Worm (Caenorhabditis elegans): Measurements from ENCODE around the gene ccpp-6.

The ccpp-6 gene

DNA sequence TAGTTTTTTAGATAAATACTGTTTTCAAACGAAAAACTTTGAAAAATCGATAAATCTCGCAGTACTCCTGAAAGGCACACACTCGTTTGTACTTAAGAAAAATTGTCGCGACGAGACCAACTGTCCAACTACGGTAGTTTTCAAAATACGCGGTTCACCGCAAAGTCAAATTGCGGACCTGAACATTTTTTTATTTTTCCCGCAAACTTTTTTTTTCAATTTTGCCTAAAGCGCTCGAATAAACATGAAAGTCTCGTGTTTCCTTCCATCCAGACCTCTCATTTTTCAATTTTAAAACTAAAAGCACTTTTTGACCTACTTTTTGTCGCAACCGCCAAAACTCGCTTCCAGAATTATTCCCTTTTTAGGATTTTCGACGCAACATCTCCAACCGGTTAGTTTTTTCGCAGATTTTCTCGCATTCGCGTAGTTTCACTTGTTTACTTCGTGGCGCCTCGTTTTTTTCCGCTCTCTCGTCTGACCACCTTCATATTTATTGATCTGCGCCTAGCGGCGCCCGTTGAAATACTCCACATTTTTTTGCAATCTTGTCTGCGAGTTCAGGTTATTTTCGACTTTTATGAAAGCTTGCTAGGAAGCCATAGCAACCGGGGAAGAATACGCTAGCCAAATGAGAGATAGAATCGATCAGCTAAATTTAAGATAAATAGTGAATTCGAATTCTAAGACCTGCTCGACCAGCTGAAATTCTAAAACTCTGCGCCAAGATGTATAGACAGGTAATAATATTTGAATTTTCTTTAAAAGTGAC is 9.5 kb downstream of the ccpp-6 start, which contains the start of gene prdx-2:
prdx-2 (plus strand) TSS at position 729 of the 772 bp plus-strand sequence.
- no peak for TF ChIP-seq sea-1 (GFP tag; conservative IDR thresholded peaks at IDR 0.05)
- no peak for TF ChIP-seq ceh-13 (GFP tag; optimal IDR thresholded peaks at IDR 0.05)
- no peak for TF ChIP-seq ama-1 (optimal IDR thresholded peaks at IDR 0.05)
- TF ChIP-seq hmbx-1 (tag; optimal IDR thresholded peaks at IDR 0.05) = no peak
- no peak for TF ChIP-seq tra-4 (tag; optimal IDR thresholded peaks at IDR 0.05)
- no peak for TF ChIP-seq ets-7 (tag; optimal IDR thresholded peaks at IDR 0.05)
- TF ChIP-seq tbx-37 (GFP tag; conservative IDR thresholded peaks at IDR 0.05) = no peak

DNA sequence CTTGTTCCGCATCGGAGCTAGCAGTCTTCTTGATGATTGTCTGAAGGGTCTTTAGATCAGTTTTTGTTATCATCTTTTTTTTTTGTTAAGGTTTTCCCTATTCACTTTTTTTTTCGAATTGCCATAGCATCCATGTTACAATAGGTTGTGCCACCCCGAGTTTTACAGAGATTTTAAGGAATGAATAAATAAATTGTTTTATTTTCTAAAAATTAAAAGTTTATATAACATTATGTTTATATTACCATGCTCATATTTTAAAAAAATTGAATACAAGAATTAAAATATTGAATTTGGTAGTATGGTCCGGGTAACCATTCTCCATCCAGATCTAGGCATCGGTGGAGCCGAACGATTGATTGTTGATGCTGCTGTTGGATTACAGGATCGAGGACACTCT is 12.2 kb downstream of the ccpp-6 start, which contains the start of gene algn-2:
algn-2 (plus strand) TSS at position 301 of the 400 bp plus-strand sequence.
- no peak for TF ChIP-seq flt-1 (GFP tag; IDR thresholded peaks at IDR 0.05)
- TF ChIP-seq hmg-4 (GFP tag; optimal IDR thresholded peaks at IDR 0.05) = no peak
- no peak for TF ChIP-seq scrt-1 (GFP tag; IDR thresholded peaks at IDR 0.05)
- TF ChIP-seq hmbx-1 (tag; optimal IDR thresholded peaks at IDR 0.05) = no peak
- TF ChIP-seq tra-4 (tag; optimal IDR thresholded peaks at IDR 0.05) = no peak
- no peak for TF ChIP-seq tbx-11 (GFP tag; IDR thresholded peaks at IDR 0.05)
- TF ChIP-seq ets-7 (tag; optimal IDR thresholded peaks at IDR 0.05) = no peak
- no peak for TF ChIP-seq F13C5.2 (tag; optimal IDR thresholded peaks at IDR 0.05)
- TF ChIP-seq ceh-36 (tag; optimal IDR thresholded peaks at IDR 0.05) = no peak
- no peak for TF ChIP-seq aly-1 (tag; optimal IDR thresholded peaks at IDR 0.05)

DNA sequence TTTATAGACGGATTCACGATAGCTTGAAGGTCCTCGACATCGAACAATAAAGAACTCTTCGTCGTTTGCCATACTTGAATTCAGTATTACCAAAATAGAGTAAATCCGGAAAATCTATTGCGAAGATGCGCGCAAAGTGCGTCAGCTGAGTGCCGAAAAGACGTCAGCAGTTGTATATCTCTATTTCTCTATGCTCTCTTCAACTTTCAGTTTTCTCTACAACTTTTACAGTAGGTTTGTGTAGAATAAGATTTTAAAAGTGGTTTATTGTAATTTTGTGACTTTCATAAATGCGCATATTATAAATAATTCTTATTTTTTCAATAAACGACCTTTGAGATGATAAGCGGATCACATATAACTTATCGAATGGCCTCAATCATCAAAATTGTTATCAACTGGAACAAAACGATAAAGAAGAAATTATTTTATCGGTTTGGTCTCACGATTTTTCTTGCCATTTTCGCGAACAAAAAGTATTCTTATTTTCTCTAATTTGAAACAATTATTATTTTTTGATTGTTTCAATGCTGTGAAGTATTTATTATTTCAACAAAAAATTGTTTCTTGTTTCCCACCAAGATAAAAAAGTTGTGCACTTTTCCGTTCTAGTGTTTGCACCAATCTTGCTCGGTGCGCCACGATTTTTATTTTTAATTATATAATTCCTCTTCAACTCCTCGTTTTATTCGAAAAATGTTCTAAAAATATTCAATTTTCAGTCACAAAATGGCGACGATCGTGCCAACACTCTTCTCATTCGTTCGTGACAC is 13.7 kb downstream of the ccpp-6 start, which contains the start of the genes agt-2 and F09E5.3:
agt-2 (minus strand) TSS at position 553 of the 773 bp plus-strand sequence.
F09E5.3 (plus strand) TSS at position 723 of the 773 bp plus-strand sequence.
- TF ChIP-seq hnd-1 (tag; optimal IDR thresholded peaks at IDR 0.05) (no peak), tbx-11 (GFP tag; IDR thresholded peaks at IDR 0.05) (no peak), ceh-13 (GFP tag; optimal IDR thresholded peaks at IDR 0.05) (no peak), ets-7 (tag; optimal IDR thresholded peaks at IDR 0.05) (no peak), ama-1 (optimal IDR thresholded peaks at IDR 0.05) (no peak), scrt-1 (GFP tag; IDR thresholded peaks at IDR 0.05) (no peak), sea-1 (GFP tag; conservative IDR thresholded peaks at IDR 0.05) (no peak), tbx-37 (GFP tag; conservative IDR thresholded peaks at IDR 0.05) (0 out of 2 replicates have a peak, but pooled peaks have one; percentile 27), B0310.2 (tag; optimal IDR thresholded peaks at IDR 0.05) (no peak), hmbx-1 (tag; optimal IDR thresholded peaks at IDR 0.05) (no peak), aly-1 (tag; optimal IDR thresholded peaks at IDR 0.05) (no peak), pes-1 (GFP tag; IDR thresholded peaks at IDR 0.05) (no peak), ceh-36 (tag; optimal IDR thresholded peaks at IDR 0.05) (no peak), F13C5.2 (tag; optimal IDR thresholded peaks at IDR 0.05) (peak; percentile 36), flt-1 (GFP tag; IDR thresholded peaks at IDR 0.05) (0 out of 2 replicates have a peak, but pooled peaks have one; percentile 54), tra-4 (tag; optimal IDR thresholded peaks at IDR 0.05) (no peak), hmg-4 (GFP tag; optimal IDR thresholded peaks at IDR 0.05) (peak; percentile 20)

DNA sequence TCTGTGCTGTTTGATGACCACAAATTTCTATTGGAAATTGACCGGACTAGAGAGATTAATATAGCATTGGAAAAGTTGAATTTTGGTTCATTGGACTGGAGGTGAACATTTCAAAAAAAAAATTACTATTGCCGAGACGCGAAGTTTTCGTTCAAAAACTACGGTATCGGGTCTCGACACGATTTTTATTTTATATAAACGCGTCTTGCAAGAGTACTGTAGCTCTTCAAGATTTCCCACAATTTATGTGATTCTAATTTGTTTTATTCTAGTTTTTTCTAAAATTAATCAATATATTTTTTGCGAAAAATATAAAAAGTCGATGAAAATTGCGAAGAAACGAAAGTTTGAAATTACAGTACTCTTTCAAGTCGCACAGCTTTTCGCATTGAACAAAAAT is 16.5 kb downstream of the ccpp-6 start, which contains the start of gene F09E5.12:
F09E5.12 (minus strand) TSS at position 101 of the 400 bp plus-strand sequence.
- TF ChIP-seq tra-4 (tag; optimal IDR thresholded peaks at IDR 0.05) = no peak
- no peak for TF ChIP-seq ets-7 (tag; optimal IDR thresholded peaks at IDR 0.05)
- no peak for TF ChIP-seq aly-1 (tag; optimal IDR thresholded peaks at IDR 0.05)
- TF ChIP-seq ceh-13 (GFP tag; optimal IDR thresholded peaks at IDR 0.05) = no peak
- no peak for TF ChIP-seq scrt-1 (GFP tag; IDR thresholded peaks at IDR 0.05)
- no peak for TF ChIP-seq ceh-36 (tag; optimal IDR thresholded peaks at IDR 0.05)
- TF ChIP-seq hnd-1 (tag; optimal IDR thresholded peaks at IDR 0.05) = no peak

ce11 chrII:5365645-5366044 is 21.5 kb downstream of the ccpp-6 start, which contains the start of gene F09E5.16:
F09E5.16 (minus strand) TSS chrII:5365745.
- TF ChIP-seq B0310.2 (tag; optimal IDR thresholded peaks at IDR 0.05) = no peak
- no peak for TF ChIP-seq tbx-11 (GFP tag; IDR thresholded peaks at IDR 0.05)
- TF ChIP-seq tbx-37 (GFP tag; conservative IDR thresholded peaks at IDR 0.05) = no peak
- no peak for TF ChIP-seq hmbx-1 (tag; optimal IDR thresholded peaks at IDR 0.05)
- no peak for TF ChIP-seq flt-1 (GFP tag; IDR thresholded peaks at IDR 0.05)
- no peak for TF ChIP-seq ceh-13 (GFP tag; optimal IDR thresholded peaks at IDR 0.05)
- TF ChIP-seq aly-1 (tag; optimal IDR thresholded peaks at IDR 0.05) = no peak
- no peak for TF ChIP-seq ceh-36 (tag; optimal IDR thresholded peaks at IDR 0.05)
- no peak for TF ChIP-seq scrt-1 (GFP tag; IDR thresholded peaks at IDR 0.05)
- no peak for TF ChIP-seq hnd-1 (tag; optimal IDR thresholded peaks at IDR 0.05)
- no peak for TF ChIP-seq F13C5.2 (tag; optimal IDR thresholded peaks at IDR 0.05)

DNA sequence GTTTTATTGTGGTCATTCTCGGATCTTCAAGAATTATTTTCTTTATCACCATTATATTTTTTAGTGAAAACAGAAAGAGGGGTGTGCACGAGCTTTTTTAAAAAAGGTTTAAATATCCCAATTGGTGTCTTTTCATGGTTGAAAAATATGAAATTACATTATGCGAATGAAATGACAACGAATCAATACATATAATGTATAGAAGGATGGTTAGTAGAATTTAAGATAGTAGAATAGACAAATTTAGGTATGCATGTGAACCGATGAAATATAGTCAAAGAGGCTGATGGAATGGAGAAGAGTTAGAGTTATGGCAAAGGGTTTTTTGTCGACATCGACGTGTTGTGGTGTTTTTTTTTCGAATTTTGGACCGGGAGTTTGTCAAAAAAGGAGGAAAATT is 22.6 kb downstream of the ccpp-6 start:
- TF ChIP-seq B0310.2 (tag; optimal IDR thresholded peaks at IDR 0.05) = no peak
- no peak for TF ChIP-seq tbx-11 (GFP tag; IDR thresholded peaks at IDR 0.05)
- TF ChIP-seq hmg-4 (GFP tag; optimal IDR thresholded peaks at IDR 0.05) = no peak
- no peak for TF ChIP-seq flt-1 (GFP tag; IDR thresholded peaks at IDR 0.05)
- no peak for TF ChIP-seq hnd-1 (tag; optimal IDR thresholded peaks at IDR 0.05)
- no peak for TF ChIP-seq sea-1 (GFP tag; conservative IDR thresholded peaks at IDR 0.05)

DNA sequence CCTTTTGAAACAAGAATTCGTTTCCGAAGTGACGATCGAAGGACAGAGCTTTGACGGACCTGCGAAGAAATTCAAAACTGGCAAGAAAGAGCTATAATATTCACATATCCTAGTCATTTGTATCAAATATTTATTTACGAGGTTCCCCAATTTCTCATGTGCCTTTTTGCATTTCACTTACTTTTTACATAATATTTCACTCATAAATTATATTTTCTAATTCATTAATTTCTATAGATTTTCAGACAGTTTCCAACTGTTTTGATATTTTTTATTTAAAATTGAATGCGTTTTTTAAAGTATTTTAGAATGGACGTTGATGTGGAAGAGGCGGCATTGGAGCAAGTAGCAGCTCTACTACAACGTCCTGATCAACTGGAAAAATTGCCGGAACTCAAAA is 27.9 kb downstream of the ccpp-6 start, which contains the start of gene sec-6:
sec-6 (plus strand) TSS at position 301 of the 400 bp plus-strand sequence.
- no peak for TF ChIP-seq B0310.2 (tag; optimal IDR thresholded peaks at IDR 0.05)
- TF ChIP-seq tra-4 (tag; optimal IDR thresholded peaks at IDR 0.05) = no peak
- TF ChIP-seq sea-1 (GFP tag; conservative IDR thresholded peaks at IDR 0.05) = no peak
- TF ChIP-seq scrt-1 (GFP tag; IDR thresholded peaks at IDR 0.05) = no peak
- no peak for TF ChIP-seq ceh-13 (GFP tag; optimal IDR thresholded peaks at IDR 0.05)
- no peak for TF ChIP-seq hmg-4 (GFP tag; optimal IDR thresholded peaks at IDR 0.05)
- TF ChIP-seq F13C5.2 (tag; optimal IDR thresholded peaks at IDR 0.05) = no peak
- TF ChIP-seq hmbx-1 (tag; optimal IDR thresholded peaks at IDR 0.05) = no peak
- no peak for TF ChIP-seq tbx-37 (GFP tag; conservative IDR thresholded peaks at IDR 0.05)
- TF ChIP-seq flt-1 (GFP tag; IDR thresholded peaks at IDR 0.05) = no peak
